Fruit fly (Drosophila melanogaster): Measurements from ENCODE around the gene CG32971.

The CG32971 gene

DNA sequence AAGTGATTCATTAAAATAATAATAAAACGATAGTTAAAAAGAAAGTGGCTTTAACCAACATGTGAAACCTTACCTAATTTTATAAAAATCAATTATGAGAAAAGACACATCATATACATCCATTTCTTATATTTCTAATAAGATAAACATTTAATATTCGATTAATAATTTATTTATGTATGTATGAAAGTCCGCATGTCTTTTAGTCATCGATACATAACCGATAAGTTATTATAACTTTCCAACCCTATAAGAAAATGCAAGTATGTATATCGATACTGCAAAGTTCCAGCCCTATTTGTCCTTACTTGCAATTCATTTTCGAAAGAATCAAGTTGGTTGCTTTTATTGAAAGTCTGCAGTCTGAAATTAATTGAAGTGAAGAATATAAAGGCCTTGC lies at the start of gene CG32971:
Gene CG32971, plus strand, starts transcription at position 301 of the 400 bp plus-strand sequence.
- no peak for TF ChIP-seq CG33017 (tag; optimal IDR thresholded peaks at IDR 0.05)
- TF ChIP-seq Mnt (GFP tag; optimal IDR thresholded peaks at IDR 0.05): no peak
- no peak for TF ChIP-seq Clk (GFP tag; optimal IDR thresholded peaks at IDR 0.05)
- no peak for TF ChIP-seq cic (GFP tag; optimal IDR thresholded peaks at IDR 0.05)
- no peak for TF ChIP-seq CG1620 (GFP tag; optimal IDR thresholded peaks at IDR 0.05)
- TF ChIP-seq toe (GFP tag; optimal IDR thresholded peaks at IDR 0.05): no peak
- TF ChIP-seq ovo (GFP tag; optimal IDR thresholded peaks at IDR 0.05): no peak
- no peak for TF ChIP-seq tj (GFP tag; optimal IDR thresholded peaks at IDR 0.05)
- no peak for TF ChIP-seq Hr96 (GFP tag; optimal IDR thresholded peaks at IDR 0.05)
- TF ChIP-seq CG7045 (GFP tag; optimal IDR thresholded peaks at IDR 0.05): no peak
- no peak for TF ChIP-seq pad (GFP tag; optimal IDR thresholded peaks at IDR 0.05)
- no peak for TF ChIP-seq cnc (optimal IDR thresholded peaks at IDR 0.05)
- TF ChIP-seq CG14711 (tag; optimal IDR thresholded peaks at IDR 0.05): no peak

DNA sequence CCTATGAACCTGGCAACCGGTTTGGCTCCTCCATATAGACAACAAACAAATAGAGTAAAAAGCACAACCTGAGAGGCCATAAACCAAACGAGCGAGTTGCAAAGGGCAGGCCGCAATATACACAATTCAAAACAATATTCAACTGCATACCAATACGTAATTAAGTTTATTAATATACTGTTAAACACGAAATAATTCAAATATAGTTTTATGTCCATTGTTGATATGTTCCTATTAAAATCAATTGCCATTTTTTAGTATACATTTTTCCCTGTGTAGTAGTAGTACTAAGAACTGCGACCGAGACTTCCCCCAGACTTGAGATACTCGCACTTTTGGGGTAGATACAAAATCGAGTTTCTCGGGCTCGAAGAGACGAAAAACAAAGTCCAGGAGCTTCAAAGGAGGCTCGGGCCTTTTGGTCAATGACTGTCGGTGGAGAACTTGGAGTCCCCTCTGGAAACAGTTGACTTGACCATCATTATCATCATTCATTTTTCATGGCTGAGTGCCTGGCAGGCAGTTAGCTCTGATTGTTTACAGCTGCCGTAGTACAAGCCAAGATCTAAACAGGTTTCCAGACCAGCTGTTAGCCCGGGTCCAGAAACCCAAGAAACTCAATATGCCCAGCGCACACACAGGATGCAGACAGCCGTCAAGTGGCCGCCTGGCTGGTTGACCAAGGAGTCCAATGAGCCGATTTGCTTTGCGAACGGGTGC lies 48.5 kb upstream of the CG32971 start:
- TF ChIP-seq CG5204 (GFP tag; optimal IDR thresholded peaks at IDR 0.05) (no peak), CG11617 (GFP tag; optimal IDR thresholded peaks at IDR 0.05) (no peak), Mnt (GFP tag; optimal IDR thresholded peaks at IDR 0.05) (no peak), toe (GFP tag; optimal IDR thresholded peaks at IDR 0.05) (no peak), CG1620 (GFP tag; optimal IDR thresholded peaks at IDR 0.05) (no peak), Hr96 (GFP tag; optimal IDR thresholded peaks at IDR 0.05) (no peak), Clk (GFP tag; optimal IDR thresholded peaks at IDR 0.05) (no peak)

DNA sequence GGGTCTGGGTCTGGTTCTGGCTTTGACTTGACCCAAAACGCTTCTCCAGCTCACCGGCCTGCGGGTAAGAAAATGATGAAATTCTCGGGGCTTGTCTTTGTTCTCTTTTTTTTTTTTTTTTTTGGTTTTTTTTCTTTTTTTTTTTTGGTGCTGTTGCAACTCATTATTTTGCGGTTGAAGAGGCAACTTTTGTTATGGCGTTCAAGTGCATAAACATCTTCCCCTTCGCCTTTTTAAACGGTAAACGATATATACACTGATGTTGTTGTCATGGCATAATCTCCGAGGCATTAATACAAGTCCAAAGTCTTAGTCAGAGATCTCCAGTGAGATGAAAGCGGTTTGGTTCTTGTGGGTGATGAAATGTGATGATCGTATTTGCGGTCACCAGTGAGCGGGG lies 47.9 kb upstream of the CG32971 start:
- TF ChIP-seq cnc (optimal IDR thresholded peaks at IDR 0.05) (no peak), CG11617 (GFP tag; optimal IDR thresholded peaks at IDR 0.05) (no peak), Hr96 (GFP tag; optimal IDR thresholded peaks at IDR 0.05) (no peak)

DNA sequence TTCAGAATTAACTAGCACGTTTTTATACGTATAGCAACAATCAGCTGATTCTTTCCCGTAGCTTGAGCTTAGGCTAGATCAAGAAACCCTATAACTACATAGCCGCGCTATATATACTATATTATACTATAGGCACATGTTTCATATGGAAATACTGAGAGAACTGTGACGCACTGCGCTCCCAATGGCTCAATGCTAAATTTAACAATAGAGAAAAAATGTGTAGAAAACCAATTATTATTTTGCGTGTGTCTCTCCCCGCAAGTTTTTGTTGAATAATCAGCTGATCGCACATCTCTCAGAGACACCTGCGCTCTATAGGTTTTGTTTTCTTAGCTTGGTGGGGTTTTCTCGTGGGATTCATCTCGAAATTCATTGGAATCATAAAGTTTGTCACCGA lies 44.6 kb upstream of the CG32971 start:
- peak; percentile 85 for TF ChIP-seq kay (GFP tag; ENCODE audit: borderline replicate concordance)
- no peak for TF ChIP-seq CG7101 (tag; optimal IDR thresholded peaks at IDR 0.05)

DNA sequence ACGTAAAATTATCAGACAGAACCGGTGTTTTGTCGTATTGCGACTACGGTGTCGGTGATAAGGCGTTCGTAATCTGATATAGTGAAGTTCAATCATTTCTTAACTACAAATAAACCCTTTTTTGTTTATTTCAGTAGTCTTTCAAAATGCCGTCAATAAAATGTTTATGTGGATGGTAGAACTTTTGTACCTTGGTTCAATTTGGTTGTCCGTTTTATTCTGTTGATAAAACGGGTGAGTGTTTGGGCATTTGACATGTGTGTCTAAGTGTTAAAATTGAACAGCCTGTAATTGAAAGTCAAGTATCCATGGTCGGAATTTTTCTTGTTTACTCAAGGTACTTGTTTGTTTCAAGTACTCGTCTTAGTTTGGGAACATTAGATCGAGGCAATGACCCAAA lies 44.1 kb upstream of the CG32971 start:
- TF ChIP-seq cnc (optimal IDR thresholded peaks at IDR 0.05) (no peak), cic (GFP tag; optimal IDR thresholded peaks at IDR 0.05) (peak; percentile 39), Mnt (GFP tag; optimal IDR thresholded peaks at IDR 0.05) (peak; percentile 5), Crg-1 (GFP tag; optimal IDR thresholded peaks at IDR 0.05) (no peak), kay (GFP tag; ENCODE audit: borderline replicate concordance) (peak; percentile 79)

DNA sequence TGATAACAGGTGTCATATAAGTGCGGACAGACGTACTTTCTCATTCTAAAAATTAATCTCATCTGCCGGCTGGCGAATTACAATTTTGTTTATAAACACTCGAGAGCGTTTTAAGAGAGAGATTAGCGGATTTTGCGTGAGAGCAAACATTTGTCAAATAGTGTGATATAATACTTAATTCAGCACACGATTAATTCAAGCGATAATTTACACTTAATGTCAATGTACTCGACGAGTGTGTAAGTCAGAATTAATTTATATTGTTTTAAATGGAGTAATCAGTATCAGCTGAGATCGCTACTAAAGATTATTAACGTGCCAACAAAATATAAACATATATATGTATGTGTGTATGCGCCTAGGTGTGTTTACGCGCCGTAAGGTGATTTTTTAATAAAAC lies 41.9 kb upstream of the CG32971 start:
- TF ChIP-seq cic (GFP tag; optimal IDR thresholded peaks at IDR 0.05) (peak; percentile 32), Crg-1 (GFP tag; optimal IDR thresholded peaks at IDR 0.05) (no peak)

DNA sequence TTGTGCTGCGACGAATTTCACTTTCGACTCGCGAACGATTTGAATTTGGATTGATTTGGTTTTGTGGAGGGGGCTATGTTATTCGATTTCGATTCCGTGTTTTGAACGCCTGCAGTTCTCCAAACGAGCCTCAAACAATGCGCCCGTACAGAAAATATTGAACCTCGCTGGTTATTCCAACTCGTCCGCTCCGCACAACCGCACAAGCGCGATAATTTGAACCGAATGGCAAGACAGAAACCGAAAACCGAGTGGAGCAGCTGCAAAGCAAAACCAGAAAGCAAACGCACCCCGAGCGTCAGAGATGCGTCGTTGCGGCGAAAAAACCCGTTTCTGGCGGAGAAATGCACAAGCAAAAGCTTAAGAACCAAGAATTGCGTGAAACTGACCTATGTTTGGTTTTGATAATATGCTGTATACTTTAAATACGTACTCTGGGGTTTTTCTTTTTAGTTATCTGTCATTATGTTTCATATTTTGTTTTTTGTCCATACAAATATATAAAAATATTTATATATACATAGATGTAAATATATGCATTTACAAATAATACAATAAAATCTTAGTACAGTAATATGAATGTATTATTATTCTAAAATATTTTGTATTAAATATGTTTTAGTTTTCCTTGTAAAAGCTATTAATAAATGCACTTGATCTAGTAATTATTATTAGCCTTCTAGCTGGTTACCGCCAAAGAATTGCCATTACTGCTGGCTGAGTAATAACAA lies 40.6 kb upstream of the CG32971 start, which contains the start of gene Dyrk2:
Gene Dyrk2, minus strand, starts transcription at position 231 of the 731 bp plus-strand sequence.
- TF ChIP-seq CG14711 (tag; optimal IDR thresholded peaks at IDR 0.05) (no peak), pad (GFP tag; optimal IDR thresholded peaks at IDR 0.05) (peak; percentile 50), CG12768 (GFP tag; optimal IDR thresholded peaks at IDR 0.05) (peak; percentile 40), tj (GFP tag; optimal IDR thresholded peaks at IDR 0.05) (peak; percentile 45), toe (GFP tag; optimal IDR thresholded peaks at IDR 0.05) (peak; percentile 27), kay (GFP tag; ENCODE audit: borderline replicate concordance) (peak; percentile 61), CG5204 (GFP tag; optimal IDR thresholded peaks at IDR 0.05) (no peak), CG11617 (GFP tag; optimal IDR thresholded peaks at IDR 0.05) (peak; percentile 71), bab1 (GFP tag; optimal IDR thresholded peaks at IDR 0.05) (peak; percentile 34), ovo (GFP tag; optimal IDR thresholded peaks at IDR 0.05) (no peak), Mnt (GFP tag; optimal IDR thresholded peaks at IDR 0.05) (peak; percentile 48), CG7045 (GFP tag; optimal IDR thresholded peaks at IDR 0.05) (peak; percentile 50), CG7101 (tag; optimal IDR thresholded peaks at IDR 0.05) (peak; percentile 6), CG1620 (GFP tag; optimal IDR thresholded peaks at IDR 0.05) (peak; percentile 15), Hr96 (GFP tag; optimal IDR thresholded peaks at IDR 0.05) (peak; percentile 18), CG33017 (tag; optimal IDR thresholded peaks at IDR 0.05) (peak; percentile 13), Crg-1 (GFP tag; optimal IDR thresholded peaks at IDR 0.05) (no peak)

All from whole organism, adult.